Worm (Caenorhabditis elegans): ENCODE results near the gene dpy-2.

The dpy-2 gene

DNA sequence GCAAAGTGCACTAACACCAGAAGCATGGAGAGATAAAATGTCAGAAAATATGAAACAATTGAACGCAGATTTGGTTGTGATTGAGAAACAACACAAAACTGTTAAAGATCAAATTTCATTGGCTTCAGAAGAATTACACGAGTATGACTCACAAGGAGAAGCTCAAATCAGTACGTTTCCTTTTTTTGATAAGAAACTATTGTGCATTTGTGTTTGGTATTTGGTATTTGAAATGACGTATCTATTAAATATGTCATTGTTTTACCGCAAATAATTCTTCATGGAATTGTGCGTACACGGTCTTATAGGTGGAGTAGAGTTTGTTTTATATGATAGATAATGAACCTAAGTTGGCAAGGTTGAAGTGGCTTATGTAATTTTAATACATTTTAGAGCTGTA, 32.6 kb upstream of the dpy-2 start:
- TF ChIP-seq hmbx-1 (tag; optimal IDR thresholded peaks at IDR 0.05) (no peak), F13C5.2 (tag; optimal IDR thresholded peaks at IDR 0.05) (no peak)

DNA sequence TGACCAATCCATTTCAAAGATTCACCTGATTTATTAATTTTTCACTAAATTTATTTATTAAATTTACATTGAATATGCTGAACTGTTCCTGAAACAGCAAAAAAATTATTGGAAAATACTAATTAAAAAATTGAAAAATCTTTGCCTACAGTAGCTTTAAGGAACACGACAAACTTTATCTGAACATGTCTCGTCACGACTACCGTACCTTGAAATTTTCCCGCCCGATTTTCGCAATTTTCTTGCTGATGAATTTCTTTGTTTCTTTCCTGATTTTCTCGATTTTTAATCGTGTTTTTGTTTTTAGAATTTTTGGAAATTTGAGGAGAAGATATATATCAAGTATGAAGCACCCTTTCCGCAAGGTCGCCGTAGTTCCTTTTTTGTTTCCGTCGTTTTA, 31.2 kb upstream of the dpy-2 start:
- TF ChIP-seq flt-1 (GFP tag; IDR thresholded peaks at IDR 0.05), result no peak
- TF ChIP-seq hmbx-1 (tag; optimal IDR thresholded peaks at IDR 0.05), result no peak
- TF ChIP-seq ceh-13 (GFP tag; optimal IDR thresholded peaks at IDR 0.05), result no peak
- TF ChIP-seq ceh-36 (tag; optimal IDR thresholded peaks at IDR 0.05), result no peak
- TF ChIP-seq sea-1 (GFP tag; conservative IDR thresholded peaks at IDR 0.05), result no peak
- no peak for TF ChIP-seq pes-1 (GFP tag; IDR thresholded peaks at IDR 0.05)
- TF ChIP-seq tbx-37 (GFP tag; conservative IDR thresholded peaks at IDR 0.05), result no peak
- no peak for TF ChIP-seq hmg-4 (GFP tag; optimal IDR thresholded peaks at IDR 0.05)
- no peak for TF ChIP-seq F13C5.2 (tag; optimal IDR thresholded peaks at IDR 0.05)
- no peak for TF ChIP-seq hnd-1 (tag; optimal IDR thresholded peaks at IDR 0.05)
- no peak for TF ChIP-seq aly-1 (tag; optimal IDR thresholded peaks at IDR 0.05)
- no peak for TF ChIP-seq B0310.2 (tag; optimal IDR thresholded peaks at IDR 0.05)
- no peak for TF ChIP-seq ama-1 (optimal IDR thresholded peaks at IDR 0.05)

ce11 chrII:6683663-6684285, 30.3 kb upstream of the dpy-2 start, which contains the start of gene gyf-1:
Gene gyf-1 (plus strand): TSS chrII:6684235.
- TF ChIP-seq aly-1 (tag; optimal IDR thresholded peaks at IDR 0.05) (no peak), pes-1 (GFP tag; IDR thresholded peaks at IDR 0.05) (no peak), tra-4 (tag; optimal IDR thresholded peaks at IDR 0.05) (no peak), hnd-1 (tag; optimal IDR thresholded peaks at IDR 0.05) (no peak), hmbx-1 (tag; optimal IDR thresholded peaks at IDR 0.05) (no peak), flt-1 (GFP tag; IDR thresholded peaks at IDR 0.05) (no peak), ceh-36 (tag; optimal IDR thresholded peaks at IDR 0.05) (no peak), ceh-13 (GFP tag; optimal IDR thresholded peaks at IDR 0.05) (no peak), ama-1 (optimal IDR thresholded peaks at IDR 0.05) (no peak), hmg-4 (GFP tag; optimal IDR thresholded peaks at IDR 0.05) (no peak), tbx-11 (GFP tag; IDR thresholded peaks at IDR 0.05) (no peak), scrt-1 (GFP tag; IDR thresholded peaks at IDR 0.05) (no peak), F13C5.2 (tag; optimal IDR thresholded peaks at IDR 0.05) (no peak), tbx-37 (GFP tag; conservative IDR thresholded peaks at IDR 0.05) (no peak), B0310.2 (tag; optimal IDR thresholded peaks at IDR 0.05) (no peak), sea-1 (GFP tag; conservative IDR thresholded peaks at IDR 0.05) (no peak)

DNA sequence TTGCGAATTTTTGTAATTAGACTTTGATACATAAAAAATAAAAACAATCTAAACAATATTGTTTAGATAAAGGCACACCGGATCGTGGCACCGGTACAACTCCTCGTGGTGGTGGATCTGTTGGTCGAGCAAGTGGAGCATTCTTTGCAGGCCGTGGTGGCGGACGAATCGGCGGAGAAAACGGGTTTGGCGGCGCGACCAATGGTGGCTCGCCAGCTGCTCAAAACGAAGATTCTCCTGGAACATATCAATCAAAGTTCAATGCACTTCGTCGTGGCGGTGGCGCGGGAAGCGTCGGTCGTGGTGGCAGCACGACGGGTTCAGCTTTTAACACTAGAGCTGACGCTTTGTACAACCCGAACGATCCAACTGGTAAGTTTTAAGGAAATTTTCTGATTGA, 28.1 kb upstream of the dpy-2 start:
- TF ChIP-seq ceh-13 (GFP tag; optimal IDR thresholded peaks at IDR 0.05), result no peak

- TF ChIP-seq sea-1 (GFP tag; conservative IDR thresholded peaks at IDR 0.05), result no peak
- TF ChIP-seq scrt-1 (GFP tag; IDR thresholded peaks at IDR 0.05), result no peak
- no peak for TF ChIP-seq ceh-36 (tag; optimal IDR thresholded peaks at IDR 0.05)
- TF ChIP-seq F13C5.2 (tag; optimal IDR thresholded peaks at IDR 0.05), result no peak
- TF ChIP-seq B0310.2 (tag; optimal IDR thresholded peaks at IDR 0.05), result no peak
- no peak for TF ChIP-seq ets-7 (tag; optimal IDR thresholded peaks at IDR 0.05)
- TF ChIP-seq tbx-37 (GFP tag; conservative IDR thresholded peaks at IDR 0.05), result no peak
- no peak for TF ChIP-seq ceh-13 (GFP tag; optimal IDR thresholded peaks at IDR 0.05)
- TF ChIP-seq flt-1 (GFP tag; IDR thresholded peaks at IDR 0.05), result no peak
- TF ChIP-seq hnd-1 (tag; optimal IDR thresholded peaks at IDR 0.05), result no peak
- no peak for TF ChIP-seq tbx-11 (GFP tag; IDR thresholded peaks at IDR 0.05)
- no peak for TF ChIP-seq hmg-4 (GFP tag; optimal IDR thresholded peaks at IDR 0.05)
- no peak for TF ChIP-seq ama-1 (optimal IDR thresholded peaks at IDR 0.05)
- TF ChIP-seq hmbx-1 (tag; optimal IDR thresholded peaks at IDR 0.05), result no peak
- TF ChIP-seq tra-4 (tag; optimal IDR thresholded peaks at IDR 0.05), result no peak
- no peak for TF ChIP-seq aly-1 (tag; optimal IDR thresholded peaks at IDR 0.05)
- no peak for TF ChIP-seq pes-1 (GFP tag; IDR thresholded peaks at IDR 0.05)
Measured at ce11 chrII:6689088-6689487, 25.0 kb upstream of the dpy-2 start.

DNA sequence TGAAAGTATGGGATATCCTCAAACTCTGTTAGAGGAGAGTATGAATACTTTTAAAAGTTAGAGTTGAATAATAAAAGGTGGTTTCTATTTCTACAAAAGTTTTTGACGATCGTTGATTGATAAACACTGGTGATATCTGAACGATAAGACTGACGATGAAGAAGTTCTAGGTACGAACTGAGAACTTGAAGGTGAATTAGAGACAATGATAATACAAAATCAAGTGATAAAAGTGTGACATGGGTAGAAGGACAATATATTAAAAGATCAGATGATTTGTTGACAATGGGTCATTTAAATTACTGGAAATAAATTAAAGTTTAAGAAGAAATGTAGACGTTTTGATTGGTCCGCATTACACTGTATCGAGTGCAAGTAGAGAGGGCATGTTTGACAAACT, 18.7 kb upstream of the dpy-2 start, which contains the start of gene C18H9.5:
Gene C18H9.5 (minus strand): TSS at position 179 of the 400 bp plus-strand sequence.
- no peak for TF ChIP-seq hmbx-1 (tag; optimal IDR thresholded peaks at IDR 0.05)
- no peak for TF ChIP-seq tbx-11 (GFP tag; IDR thresholded peaks at IDR 0.05)
- no peak for TF ChIP-seq ets-7 (tag; optimal IDR thresholded peaks at IDR 0.05)
- TF ChIP-seq ceh-36 (tag; optimal IDR thresholded peaks at IDR 0.05), result no peak
- no peak for TF ChIP-seq ama-1 (optimal IDR thresholded peaks at IDR 0.05)
- TF ChIP-seq B0310.2 (tag; optimal IDR thresholded peaks at IDR 0.05), result no peak
- TF ChIP-seq tra-4 (tag; optimal IDR thresholded peaks at IDR 0.05), result no peak
- TF ChIP-seq flt-1 (GFP tag; IDR thresholded peaks at IDR 0.05), result no peak
- no peak for TF ChIP-seq aly-1 (tag; optimal IDR thresholded peaks at IDR 0.05)
- TF ChIP-seq tbx-37 (GFP tag; conservative IDR thresholded peaks at IDR 0.05), result no peak

DNA sequence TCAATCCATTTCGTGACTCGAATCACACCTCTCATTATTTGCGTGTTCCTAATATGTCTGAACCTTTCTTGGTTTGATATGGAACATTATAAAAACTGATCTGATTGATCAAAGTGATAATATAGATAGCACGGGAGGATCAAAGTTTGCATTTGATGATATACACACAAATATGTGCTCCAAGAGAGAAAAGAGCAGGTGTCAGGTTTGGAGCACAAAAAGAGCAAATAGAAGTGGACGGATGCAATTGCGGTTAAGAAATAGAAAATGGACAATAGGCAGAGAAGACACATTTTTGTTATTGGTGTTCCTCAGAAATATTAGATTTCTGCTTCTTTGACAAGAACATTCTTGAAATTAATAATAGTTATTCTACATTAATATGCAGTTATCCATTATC, 15.3 kb upstream of the dpy-2 start, which contains the start of gene C18H9.1:
Gene C18H9.1 (plus strand): TSS at position 301 of the 400 bp plus-strand sequence.
- no peak for TF ChIP-seq pes-1 (GFP tag; IDR thresholded peaks at IDR 0.05)
- TF ChIP-seq ceh-36 (tag; optimal IDR thresholded peaks at IDR 0.05), result no peak
- no peak for TF ChIP-seq ceh-13 (GFP tag; optimal IDR thresholded peaks at IDR 0.05)
- no peak for TF ChIP-seq F13C5.2 (tag; optimal IDR thresholded peaks at IDR 0.05)
- TF ChIP-seq hnd-1 (tag; optimal IDR thresholded peaks at IDR 0.05), result no peak
- TF ChIP-seq ama-1 (optimal IDR thresholded peaks at IDR 0.05), result no peak
- no peak for TF ChIP-seq B0310.2 (tag; optimal IDR thresholded peaks at IDR 0.05)
- no peak for TF ChIP-seq ets-7 (tag; optimal IDR thresholded peaks at IDR 0.05)
- no peak for TF ChIP-seq tra-4 (tag; optimal IDR thresholded peaks at IDR 0.05)
- TF ChIP-seq scrt-1 (GFP tag; IDR thresholded peaks at IDR 0.05), result no peak

ce11 chrII:6701497-6701896, 12.6 kb upstream of the dpy-2 start, which contains the start of gene C18H9.6:
Gene C18H9.6 (minus strand): TSS chrII:6701625.
- TF ChIP-seq sea-1 (GFP tag; conservative IDR thresholded peaks at IDR 0.05), result no peak
- no peak for TF ChIP-seq tbx-37 (GFP tag; conservative IDR thresholded peaks at IDR 0.05)
- TF ChIP-seq ets-7 (tag; optimal IDR thresholded peaks at IDR 0.05), result no peak
- TF ChIP-seq ceh-36 (tag; optimal IDR thresholded peaks at IDR 0.05), result no peak
- TF ChIP-seq tra-4 (tag; optimal IDR thresholded peaks at IDR 0.05), result no peak
- TF ChIP-seq ceh-13 (GFP tag; optimal IDR thresholded peaks at IDR 0.05), result no peak
- no peak for TF ChIP-seq hnd-1 (tag; optimal IDR thresholded peaks at IDR 0.05)
- no peak for TF ChIP-seq ama-1 (optimal IDR thresholded peaks at IDR 0.05)
- no peak for TF ChIP-seq scrt-1 (GFP tag; IDR thresholded peaks at IDR 0.05)
- no peak for TF ChIP-seq hmbx-1 (tag; optimal IDR thresholded peaks at IDR 0.05)
- no peak for TF ChIP-seq hmg-4 (GFP tag; optimal IDR thresholded peaks at IDR 0.05)
- TF ChIP-seq aly-1 (tag; optimal IDR thresholded peaks at IDR 0.05), result no peak
- TF ChIP-seq flt-1 (GFP tag; IDR thresholded peaks at IDR 0.05), result no peak
- TF ChIP-seq F13C5.2 (tag; optimal IDR thresholded peaks at IDR 0.05), result no peak
- TF ChIP-seq pes-1 (GFP tag; IDR thresholded peaks at IDR 0.05), result no peak
- no peak for TF ChIP-seq B0310.2 (tag; optimal IDR thresholded peaks at IDR 0.05)
- TF ChIP-seq tbx-11 (GFP tag; IDR thresholded peaks at IDR 0.05), result no peak
